Fruit fly (Drosophila melanogaster): Measurements from ENCODE around the gene Glyp.

dm6 chr2L:2180120-2180539 is 49.5 kb downstream of the Glyp start:
- no peak for TF ChIP-seq CG8478 (optimal IDR thresholded peaks at IDR 0.05)
- TF ChIP-seq CTCF (optimal IDR thresholded peaks at IDR 0.05) = no peak

Measured in S2 (cell line).